Fruit fly (Drosophila melanogaster) whole organism, embryonic: ENCODE measurements around the gene CG5013.

Experiments
- ATbp ChIP-seq: fragments of 200-800 bp; sonication (Bioruptor generic); optimal IDR thresholded peaks from 2 replicates; lab custom pipeline; 2017; ENCODE audit warnings: missing biosample characterization, mild to moderate bottlenecking, missing genetic modification characterization, missing genetic modification reagents
- Atf-2 ChIP-seq: fragments of 200-800 bp; sonication (Bioruptor generic); optimal IDR thresholded peaks from 2 replicates; lab custom pipeline; 2016; ENCODE audit warnings: missing biosample characterization, missing genetic modification characterization
- CG10209 ChIP-seq: fragments of 200-800 bp; sonication (Bioruptor generic); optimal IDR thresholded peaks from 3 replicates; lab custom pipeline; 2017; ENCODE audit warnings: missing biosample characterization, mild to moderate bottlenecking, missing genetic modification characterization, missing genetic modification reagents
- CG10366 ChIP-seq: fragments of 200-800 bp; sonication (Bioruptor generic); IDR thresholded peaks from 2 replicates; pipeline ENCODE4 v1.3.6; 2022; ENCODE audit warnings: missing biosample characterization, missing genetic modification characterization
- CG10543 ChIP-seq: fragments of 200-800 bp; sonication (Bioruptor generic); optimal IDR thresholded peaks from 3 replicates; lab custom pipeline; 2017; ENCODE audit warnings: missing biosample characterization, mild to moderate bottlenecking, missing genetic modification characterization, moderate library complexity
- CG11504 ChIP-seq: fragments of 200-800 bp; sonication (Bioruptor generic); optimal IDR thresholded peaks from 3 replicates; lab custom pipeline; 2019; ENCODE audit warnings: missing biosample characterization, mild to moderate bottlenecking, missing genetic modification characterization, moderate library complexity
- CG11696 ChIP-seq: fragments of 200-800 bp; sonication (Bioruptor generic); IDR thresholded peaks from 2 replicates; pipeline ENCODE4 v1.3.6; 2022; ENCODE audit warnings: missing biosample characterization, missing genetic modification characterization
- CG12769 ChIP-seq: fragments of 200-800 bp; sonication (Bioruptor generic); optimal IDR thresholded peaks from 2 replicates; lab custom pipeline; 2019; ENCODE audit warnings: missing biosample characterization, mild to moderate bottlenecking, missing genetic modification characterization, moderate library complexity
- CG17361 ChIP-seq: fragments of 200-800 bp; sonication (Bioruptor generic); IDR thresholded peaks from 3 replicates; pipeline ENCODE4 v1.3.6; 2022; ENCODE audit warnings: missing biosample characterization, missing genetic modification characterization
- CG3065 ChIP-seq: fragments of 200-800 bp; sonication (Bioruptor generic); optimal IDR thresholded peaks from 2 replicates; lab custom pipeline; 2016; ENCODE audit warnings: missing biosample characterization, missing genetic modification characterization
- CG3407 ChIP-seq: fragments of 200-800 bp; sonication (Bioruptor generic); optimal IDR thresholded peaks from 2 replicates; lab custom pipeline; 2018; ENCODE audit warnings: missing biosample characterization, mild to moderate bottlenecking, missing genetic modification characterization
- CG4282 ChIP-seq: fragments of 200-800 bp; sonication (Bioruptor generic); optimal IDR thresholded peaks from 2 replicates; lab custom pipeline; 2016; ENCODE audit warnings: missing biosample characterization, missing genetic modification characterization
- CG4328 ChIP-seq: fragments of 200-800 bp; sonication (Bioruptor generic); optimal IDR thresholded peaks from 3 replicates; lab custom pipeline; 2017; ENCODE audit warnings: missing biosample characterization, missing genetic modification reagents, missing genetic modification characterization
- CG43689 ChIP-seq: fragments of 200-800 bp; sonication (Bioruptor generic); IDR thresholded peaks from 2 replicates; pipeline ENCODE4 v1.3.6; 2022; ENCODE audit warnings: missing biosample characterization, missing genetic modification characterization
- CG7271 ChIP-seq: fragments of 200-800 bp; sonication (Bioruptor generic); optimal IDR thresholded peaks from 2 replicates; lab custom pipeline; 2018; ENCODE audit warnings: missing biosample characterization, mild to moderate bottlenecking, missing genetic modification characterization, moderate library complexity
- Ets65A ChIP-seq: fragments of 200-800 bp; sonication (Bioruptor generic); peaks from one replicate; lab custom pipeline; 2016; ENCODE audit warnings: missing biosample characterization, missing genetic modification characterization
- Hr3 ChIP-seq: fragments of 200-800 bp; sonication (Bioruptor generic); optimal IDR thresholded peaks from 3 replicates; lab custom pipeline; 2016; ENCODE audit warnings: missing biosample characterization, missing genetic modification characterization
- Kr ChIP-seq: fragments of 200-800 bp; sonication (Bioruptor generic); optimal IDR thresholded peaks from 2 replicates; lab custom pipeline; 2017; ENCODE audit warnings: missing biosample characterization, mild to moderate bottlenecking, missing genetic modification characterization
- Mes4 ChIP-seq: fragments of 200-800 bp; sonication (Bioruptor generic); optimal IDR thresholded peaks from 2 replicates; lab custom pipeline; 2016; ENCODE audit warnings: missing biosample characterization, missing genetic modification characterization
- Optix ChIP-seq: fragments of 200-800 bp; sonication (Bioruptor generic); IDR thresholded peaks from 3 replicates; pipeline ENCODE4 v1.3.6; 2022; ENCODE audit warnings: missing biosample characterization, missing genetic modification characterization
- PHDP ChIP-seq: fragments of 200-800 bp; sonication (Bioruptor generic); optimal IDR thresholded peaks from 3 replicates; lab custom pipeline; 2018; ENCODE audit warnings: missing biosample characterization, mild to moderate bottlenecking, missing genetic modification characterization, moderate library complexity
- Six4 ChIP-seq: fragments of 200-800 bp; sonication (Bioruptor generic); optimal IDR thresholded peaks from 2 replicates; lab custom pipeline; 2016; ENCODE audit warnings: missing biosample characterization, missing genetic modification characterization
- Sox102F ChIP-seq: fragments of 200-800 bp; sonication (Bioruptor generic); optimal IDR thresholded peaks from 2 replicates; lab custom pipeline; 2018; ENCODE audit warnings: missing biosample characterization, mild to moderate bottlenecking, missing genetic modification characterization, moderate library complexity
- Xbp1 ChIP-seq: fragments of 200-800 bp; sonication (Bioruptor generic); optimal IDR thresholded peaks from 3 replicates; lab custom pipeline; 2016; ENCODE audit warnings: missing biosample characterization, mild to moderate bottlenecking, missing genetic modification characterization
- az2 ChIP-seq: fragments of 200-800 bp; sonication (Bioruptor generic); optimal IDR thresholded peaks from 3 replicates; lab custom pipeline; 2016; ENCODE audit warnings: missing biosample characterization, missing genetic modification characterization
- bowl ChIP-seq: fragments of 200-800 bp; sonication (Bioruptor generic); IDR thresholded peaks from 2 replicates; pipeline ENCODE4 v1.3.6; 2022; ENCODE audit warnings: missing biosample characterization, missing genetic modification characterization
- dimm ChIP-seq: fragments of 200-800 bp; sonication (Bioruptor generic); IDR thresholded peaks from 2 replicates; pipeline ENCODE4 v1.3.6; 2022; ENCODE audit warnings: missing biosample characterization, missing genetic modification characterization
- dmrt11E ChIP-seq: fragments of 200-800 bp; sonication (Bioruptor generic); optimal IDR thresholded peaks from 3 replicates; lab custom pipeline; 2018; ENCODE audit warnings: missing biosample characterization, mild to moderate bottlenecking, missing genetic modification characterization, moderate library complexity
- ems ChIP-seq: fragments of 200-800 bp; sonication (Bioruptor generic); optimal IDR thresholded peaks from 3 replicates; lab custom pipeline; 2016; ENCODE audit warnings: missing biosample characterization, missing genetic modification characterization
- ftz-f1 ChIP-seq: fragments of 200-800 bp; sonication (Bioruptor generic); optimal IDR thresholded peaks from 2 replicates; lab custom pipeline; 2016; ENCODE audit warnings: missing biosample characterization, missing genetic modification characterization
- gcm2 ChIP-seq: fragments of 200-800 bp; sonication (Bioruptor generic); optimal IDR thresholded peaks from 2 replicates; lab custom pipeline; 2016; ENCODE audit warnings: missing biosample characterization, missing genetic modification characterization
- org-1 ChIP-seq: fragments of 200-800 bp; sonication (Bioruptor generic); optimal IDR thresholded peaks from 2 replicates; lab custom pipeline; 2017; ENCODE audit warnings: missing biosample characterization, missing genetic modification characterization
- pum ChIP-seq: fragments of 200-800 bp; sonication (Bioruptor generic); optimal IDR thresholded peaks from 2 replicates; lab custom pipeline; 2016; ENCODE audit warnings: missing biosample characterization, missing genetic modification characterization
- sd ChIP-seq: fragments of 200-800 bp; sonication (Bioruptor generic); optimal IDR thresholded peaks from 3 replicates; lab custom pipeline; 2018; ENCODE audit warnings: missing biosample characterization, mild to moderate bottlenecking, missing genetic modification characterization, moderate library complexity
- so ChIP-seq: fragments of 200-800 bp; sonication (Bioruptor generic); IDR thresholded peaks from 3 replicates; pipeline ENCODE4 v1.3.6; 2022; ENCODE audit warnings: missing biosample characterization, missing genetic modification characterization
- sqz ChIP-seq: fragments of 200-800 bp; sonication (Bioruptor generic); optimal IDR thresholded peaks from 3 replicates; lab custom pipeline; 2018; ENCODE audit warnings: missing biosample characterization, mild to moderate bottlenecking, missing genetic modification characterization
- tll ChIP-seq, 2 experiments: fragments of 200-800 bp in 1 of 2; fragments of >200 bp in 1 of 2; sonication (Bioruptor generic) in 1 of 2; optimal IDR thresholded peaks; 2 replicates each; lab custom pipeline; 2017 to 2019; ENCODE audit warnings: missing biosample characterization in 2 of 2, missing genetic modification characterization in 2 of 2, mild to moderate bottlenecking in 1 of 2, moderate library complexity in 1 of 2
- trem ChIP-seq: fragments of 200-800 bp; optimal IDR thresholded peaks from 3 replicates; lab custom pipeline; 2019; ENCODE audit warnings: missing biosample characterization, mild to moderate bottlenecking, missing genetic modification characterization, moderate library complexity
- zen ChIP-seq: fragments of 200-800 bp; sonication (Bioruptor generic); optimal IDR thresholded peaks from 3 replicates; lab custom pipeline; 2018; ENCODE audit warnings: missing biosample characterization, mild to moderate bottlenecking, missing genetic modification characterization, moderate library complexity

CG5013 gene

DNA sequence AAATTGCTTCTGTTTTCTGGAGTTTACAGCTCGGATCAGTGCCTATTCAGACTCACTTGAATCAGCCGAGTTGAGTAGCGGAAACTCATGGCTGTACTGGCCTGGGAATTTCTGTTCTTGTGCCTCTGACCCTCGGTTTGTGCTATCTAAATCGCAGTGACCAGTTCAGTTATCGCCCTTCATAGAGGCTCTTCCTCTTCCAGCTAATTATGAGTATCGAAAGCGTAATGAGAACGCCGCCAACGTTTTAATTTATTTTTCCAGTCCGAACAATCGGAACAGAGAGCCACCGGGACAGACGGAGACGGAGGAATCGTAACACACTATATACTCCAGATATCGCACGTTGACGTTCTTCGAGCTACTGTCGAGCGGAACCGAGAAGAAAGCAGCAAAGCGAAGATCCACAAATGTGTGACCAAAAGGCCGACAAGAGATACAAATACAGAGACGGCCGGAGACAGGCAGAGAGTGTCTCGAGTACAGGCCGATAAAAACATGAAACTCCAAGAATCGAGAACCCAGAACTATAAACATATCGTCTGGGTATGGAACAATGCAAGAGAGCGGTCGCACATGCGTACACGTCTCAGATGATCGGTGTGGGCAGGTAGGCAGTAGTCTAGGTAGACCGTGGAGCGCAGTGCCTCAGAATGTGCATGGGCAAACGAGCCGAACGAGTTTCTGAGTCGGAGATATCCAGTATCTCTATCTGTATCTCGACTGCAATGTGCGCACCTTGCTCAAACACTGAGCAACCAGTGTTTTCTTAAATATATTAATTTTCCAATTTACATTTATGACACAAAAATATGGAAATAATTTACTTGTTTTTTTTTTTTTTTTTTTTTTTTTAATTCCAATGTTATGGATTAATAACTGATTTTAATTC lies 22.5 kb downstream of the CG5013 start (continued):
- TF ChIP-seq Optix (GFP tag; lab: Robert Waterston, UW) (peak; percentile 43; the same call in 1 of the 3 replicates), zen (peak; percentile 69), CG10366 (GFP tag; lab: Robert Waterston, UW) (peak; percentile 71), PHDP (peak; percentile 68), gcm2 (GFP tag; lab: Kevin White, UChicago) (peak; percentile 14), Kr (no peak), CG10209 (GFP tag; lab: Kevin White, UChicago) (peak; percentile 69), Sox102F (GFP tag; lab: Kevin White, UChicago) (peak; percentile 80), dimm (GFP tag; lab: Robert Waterston, UW) (peak; percentile 46), org-1 (GFP tag; lab: Kevin White, UChicago) (peak; percentile 22), CG7271 (tag; lab: Kevin White, UChicago) (no peak), sd (peak; percentile 9), Ets65A (GFP tag; lab: Kevin White, UChicago) (peak; percentile 85), pum (GFP tag; lab: Kevin White, UChicago) (no peak), CG3407 (GFP tag; lab: Kevin White, UChicago) (peak; percentile 61), Xbp1 (GFP tag; lab: Kevin White, UChicago) (peak; percentile 69), ems (GFP tag; lab: Kevin White, UChicago) (peak; percentile 36), trem (peak; percentile 84), tll (GFP tag; optimal IDR thresholded peaks at IDR 0.05; lab: Kevin White, UChicago) (no peak), dmrt11E (tag; lab: Kevin White, UChicago) (peak; percentile 88)

DNA sequence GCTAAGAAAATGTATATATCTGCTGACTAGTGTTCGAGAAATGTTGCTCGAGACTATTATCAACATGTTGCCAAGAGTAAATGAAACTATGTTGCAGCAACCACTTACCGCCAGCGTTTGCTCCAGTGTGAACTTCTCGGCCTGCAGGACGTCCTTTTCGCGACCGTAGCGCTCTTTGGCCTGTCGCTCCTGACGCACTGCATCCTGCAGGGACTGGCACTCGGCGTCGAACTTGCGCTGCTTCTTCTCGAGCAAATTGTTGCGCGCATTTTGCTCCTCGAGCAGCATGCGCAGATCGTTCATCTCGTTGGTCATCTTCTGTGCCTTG lies 23.1 kb downstream of the CG5013 start:
- TF ChIP-seq Atf-2 (GFP tag; lab: Kevin White, UChicago), result no peak
- TF ChIP-seq CG43689 (GFP tag; lab: Robert Waterston, UW), result no peak
- TF ChIP-seq ATbp (GFP tag; lab: Kevin White, UChicago), result no peak
- 0 out of 2 replicates have a peak, but pooled peaks have one; percentile 3 for TF ChIP-seq CG11696
- TF ChIP-seq CG3065 (GFP tag; lab: Kevin White, UChicago), result peak; percentile 34
- TF ChIP-seq Hr3 (GFP tag; lab: Kevin White, UChicago), result no peak
- peak; percentile 98 for TF ChIP-seq CG11504
- TF ChIP-seq CG17361 (GFP tag; lab: Robert Waterston, UW), result no peak; the same call in 2 of the 3 replicates
- no peak for TF ChIP-seq CG4328
- TF ChIP-seq az2 (GFP tag; lab: Kevin White, UChicago), result peak; percentile 24
- TF ChIP-seq bowl (GFP tag; lab: Robert Waterston, UW), result 0 out of 2 replicates have a peak, but pooled peaks have one; percentile 18
- TF ChIP-seq Six4, result no peak

DNA sequence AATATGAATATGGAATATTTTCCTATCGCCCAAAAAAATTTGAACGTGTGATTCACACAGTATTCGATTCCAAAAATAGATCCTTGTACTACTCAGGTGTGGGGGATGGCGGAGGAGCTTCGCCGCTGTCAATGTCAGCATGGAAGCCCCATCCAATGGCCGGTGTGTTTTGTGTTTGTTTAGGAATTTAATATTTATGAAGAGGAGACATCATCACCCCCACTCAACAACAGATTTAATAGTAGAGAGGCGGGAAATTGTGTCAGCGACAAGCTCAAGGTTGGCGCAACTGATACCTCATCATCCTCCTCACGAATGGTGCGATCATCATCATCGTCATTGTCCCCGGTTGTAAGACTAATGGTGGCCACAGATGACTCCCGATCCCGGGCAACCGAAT lies 24.7 kb downstream of the CG5013 start:
- TF ChIP-seq CG10543 (GFP tag; lab: Kevin White, UChicago), result peak; percentile 12
- TF ChIP-seq sd, result peak; percentile 90
- TF ChIP-seq CG11504, result peak; percentile 3
- no peak for TF ChIP-seq Mes4 (GFP tag; lab: Kevin White, UChicago)
- no peak for TF ChIP-seq CG4282 (GFP tag; lab: Kevin White, UChicago)
- no peak for TF ChIP-seq sqz (GFP tag; lab: Kevin White, UChicago)
- TF ChIP-seq so (GFP tag; lab: Robert Waterston, UW), result peak; percentile 85
- TF ChIP-seq CG12769, result peak; percentile 90
- TF ChIP-seq ftz-f1 (GFP tag; lab: Kevin White, UChicago), result peak; percentile 60
